Worm (Caenorhabditis elegans) whole organism, early embryonic: ENCODE measurements around the gene acy-2.

Experiments
- ama-1 ChIP-seq: fragments of 150-350 bp; optimal IDR thresholded peaks from 2 replicates; lab custom pipeline; 2014
- ceh-13 ChIP-seq: fragments of 200-800 bp; sonication (Bioruptor generic); optimal IDR thresholded peaks from 2 replicates; lab custom pipeline; 2018; ENCODE audit warnings: mild to moderate bottlenecking, missing genetic modification characterization, missing compliant biosample characterization
- ets-7 ChIP-seq: sonication (generic microtip); optimal IDR thresholded peaks from 2 replicates; lab custom pipeline; 2016; ENCODE audit warnings: missing genotype, missing genetic modification characterization, missing compliant biosample characterization
- hnd-1 ChIP-seq: sonication (generic microtip); optimal IDR thresholded peaks from 2 replicates; lab custom pipeline; 2016; ENCODE audit warnings: missing genetic modification characterization, missing compliant biosample characterization
- pes-1 ChIP-seq: fragments of 200-800 bp; sonication (Bioruptor generic); IDR thresholded peaks from 2 replicates; pipeline ENCODE4 v1.3.6; 2022; ENCODE audit warnings: missing genetic modification reagents, missing genetic modification characterization, missing compliant biosample characterization
- tra-4 ChIP-seq: sonication (generic microtip); optimal IDR thresholded peaks from 2 replicates; lab custom pipeline; 2017; ENCODE audit warnings: missing genetic modification characterization, missing compliant biosample characterization

DNA sequence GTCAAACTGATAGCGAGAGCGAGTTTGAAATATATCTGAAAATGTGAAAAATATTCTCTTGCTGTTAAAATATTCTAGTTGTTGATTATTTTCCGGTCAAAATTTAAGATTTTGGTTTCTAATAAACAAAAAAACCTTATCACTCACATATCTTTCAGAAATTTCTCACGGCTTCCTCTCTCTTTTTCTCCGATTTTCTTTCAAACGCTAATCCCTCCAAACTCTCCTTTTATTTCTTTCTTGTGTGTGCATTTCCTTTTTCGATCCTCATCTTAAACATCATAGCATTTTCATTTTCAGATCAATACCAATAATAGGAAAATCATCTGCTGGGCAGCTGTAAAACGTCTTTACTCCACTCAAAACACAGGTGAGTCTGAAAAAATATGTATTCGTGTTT is 27.5 kb downstream of the acy-2 start, which contains the start of gene fos-1:
- no peak for TF ChIP-seq ama-1 (lab: Kevin White, UChicago)
- TF ChIP-seq hnd-1 (tag; lab: Kevin White, UChicago): no peak
- TF ChIP-seq pes-1 (GFP tag; lab: Robert Waterston, UW): no peak
- TF ChIP-seq tra-4 (tag; lab: Kevin White, UChicago): no peak
- TF ChIP-seq ceh-13 (GFP tag; lab: Kevin White, UChicago): no peak
- no peak for TF ChIP-seq ets-7 (tag; lab: Kevin White, UChicago)
